Fruit fly (Drosophila melanogaster) whole organism, embryonic: Measurements from ENCODE around the gene CG9270.

ENCODE experiments used
- Abd-B ChIP-seq: fragments of 200-800 bp; sonication (Bioruptor generic); optimal IDR thresholded peaks from 2 replicates; lab custom pipeline; 2018; ENCODE audit warnings: missing biosample characterization, mild to moderate bottlenecking, missing genetic modification characterization, moderate library complexity
- Bteb2 ChIP-seq: fragments of 200-800 bp; sonication (Bioruptor generic); optimal IDR thresholded peaks from 2 replicates; lab custom pipeline; 2016; ENCODE audit warnings: missing biosample characterization, missing genetic modification characterization
- CG12071 ChIP-seq: fragments of 200-800 bp; sonication (Bioruptor generic); optimal IDR thresholded peaks from 3 replicates; lab custom pipeline; 2018; ENCODE audit warnings: missing biosample characterization, mild to moderate bottlenecking, missing genetic modification characterization
- CG13123 ChIP-seq: fragments of 200-800 bp; sonication (Bioruptor generic); optimal IDR thresholded peaks from 2 replicates; lab custom pipeline; 2016; ENCODE audit warnings: missing biosample characterization, missing genetic modification characterization
- CG13424 ChIP-seq: fragments of 200-800 bp; sonication (Bioruptor generic); optimal IDR thresholded peaks from 2 replicates; lab custom pipeline; 2019; ENCODE audit warnings: missing biosample characterization, mild to moderate bottlenecking, missing genetic modification characterization, moderate library complexity
- CG14014 ChIP-seq: fragments of 200-800 bp; sonication (Bioruptor generic); IDR thresholded peaks from 2 replicates; pipeline ENCODE4 v1.3.6; 2022; ENCODE audit warnings: missing biosample characterization, missing genetic modification characterization
- CG15514 ChIP-seq: fragments of 200-800 bp; sonication (Bioruptor generic); optimal IDR thresholded peaks from 3 replicates; lab custom pipeline; 2017; ENCODE audit warnings: missing biosample characterization, missing genetic modification characterization, mild to moderate bottlenecking, moderate library complexity, missing genetic modification reagents
- CG17612 ChIP-seq: fragments of 200-800 bp; sonication (Bioruptor generic); IDR thresholded peaks from 2 replicates; pipeline ENCODE4 v1.3.6; 2022; ENCODE audit warnings: missing biosample characterization, missing genetic modification characterization
- CG18599 ChIP-seq: fragments of 200-800 bp; sonication (Bioruptor generic); optimal IDR thresholded peaks from 3 replicates; lab custom pipeline; 2017; ENCODE audit warnings: missing biosample characterization, missing genetic modification characterization, mild to moderate bottlenecking, moderate library complexity, missing genetic modification reagents
- CG2120 ChIP-seq: fragments of 200-800 bp; sonication (Bioruptor generic); optimal IDR thresholded peaks from 3 replicates; lab custom pipeline; 2016; ENCODE audit warnings: missing biosample characterization, missing genetic modification characterization
- CG3065 ChIP-seq: fragments of 200-800 bp; sonication (Bioruptor generic); optimal IDR thresholded peaks from 2 replicates; lab custom pipeline; 2016; ENCODE audit warnings: missing biosample characterization, missing genetic modification characterization
- CG33213 ChIP-seq: fragments of 200-800 bp; sonication (Bioruptor generic); optimal IDR thresholded peaks from 3 replicates; lab custom pipeline; 2016; ENCODE audit warnings: missing biosample characterization, missing genetic modification characterization
- CG34224 ChIP-seq: fragments of 200-800 bp; sonication (Bioruptor generic); IDR thresholded peaks from 3 replicates; pipeline ENCODE4 v1.3.6; 2022; ENCODE audit warnings: missing biosample characterization, missing genetic modification characterization; ENCODE audit not compliant: partially characterized antibody
- CG3726 ChIP-seq: fragments of 200-800 bp; sonication (Bioruptor generic); IDR thresholded peaks from 3 replicates; pipeline ENCODE4, ENCODE4 v1.3.6; 2022; ENCODE audit warnings: missing biosample characterization, missing genetic modification characterization
- CG3995 ChIP-seq: fragments of 200-800 bp; sonication (Bioruptor generic); optimal IDR thresholded peaks from 3 replicates; lab custom pipeline; 2016; ENCODE audit warnings: missing biosample characterization, missing genetic modification characterization
- CG4820 ChIP-seq: fragments of 200-800 bp; sonication (Bioruptor generic); optimal IDR thresholded peaks from 3 replicates; lab custom pipeline; 2016; ENCODE audit warnings: missing biosample characterization, missing genetic modification characterization
- CG6272 ChIP-seq: fragments of 200-800 bp; sonication (Bioruptor generic); IDR thresholded peaks from 2 replicates; pipeline ENCODE4 v1.3.6; 2022; ENCODE audit warnings: missing biosample characterization, missing genetic modification characterization
- CG7271 ChIP-seq: fragments of 200-800 bp; sonication (Bioruptor generic); optimal IDR thresholded peaks from 2 replicates; lab custom pipeline; 2018; ENCODE audit warnings: missing biosample characterization, mild to moderate bottlenecking, missing genetic modification characterization, moderate library complexity
- CG7987 ChIP-seq: fragments of 200-800 bp; sonication (Bioruptor generic); optimal IDR thresholded peaks from 2 replicates; lab custom pipeline; 2018; ENCODE audit warnings: missing biosample characterization, mild to moderate bottlenecking, missing genetic modification characterization, moderate library complexity
- Doc3 ChIP-seq: fragments of 200-800 bp; sonication (Bioruptor generic); IDR thresholded peaks from 3 replicates; pipeline ENCODE4 v1.3.6; 2022; ENCODE audit warnings: missing biosample characterization, missing genetic modification characterization; ENCODE audit not compliant: partially characterized antibody
- E2f2 ChIP-seq: fragments of 200-800 bp; sonication (Bioruptor generic); IDR thresholded peaks from 2 replicates; pipeline ENCODE4 v1.3.6; 2022; ENCODE audit warnings: missing biosample characterization, missing genetic modification characterization
- Fer2 ChIP-seq: fragments of 200-800 bp; sonication (Bioruptor generic); optimal IDR thresholded peaks from 2 replicates; lab custom pipeline; 2018; ENCODE audit warnings: missing biosample characterization, mild to moderate bottlenecking, missing genetic modification characterization, moderate library complexity
- Fer3 ChIP-seq: fragments of 200-800 bp; sonication (Bioruptor generic); optimal IDR thresholded peaks from 2 replicates; lab custom pipeline; 2018; ENCODE audit warnings: missing biosample characterization, mild to moderate bottlenecking, missing genetic modification characterization, moderate library complexity
- HLHmδ ChIP-seq: fragments of 200-800 bp; sonication (Bioruptor generic); optimal IDR thresholded peaks from 2 replicates; lab custom pipeline; 2018; ENCODE audit warnings: missing biosample characterization, mild to moderate bottlenecking, missing genetic modification characterization, moderate library complexity
- Hand ChIP-seq: fragments of 200-800 bp; sonication (Bioruptor generic); optimal IDR thresholded peaks from 2 replicates; lab custom pipeline; 2017; ENCODE audit warnings: mild to moderate bottlenecking, missing biosample characterization, missing genetic modification reagents, missing genetic modification characterization
- Max ChIP-seq: fragments of 200-800 bp; sonication (Bioruptor generic); optimal IDR thresholded peaks from 2 replicates; lab custom pipeline; 2016; ENCODE audit warnings: missing biosample characterization, mild to moderate bottlenecking, missing genetic modification characterization
- Sin3A ChIP-seq: fragments of >200 bp; optimal IDR thresholded peaks from 2 replicates; lab custom pipeline; 2018
- Trl ChIP-seq, 3 experiments: fragments of >200 bp in 2 of 3; fragments of 200-800 bp in 1 of 3; sonication (Bioruptor generic) in 1 of 3; optimal IDR thresholded peaks; 2 replicates in 1 of 3; 3 replicates in 2 of 3; lab custom pipeline; 2016 to 2017; ENCODE audit warnings: missing biosample characterization in 1 of 3, missing genetic modification characterization in 1 of 3
- YL-1 ChIP-seq: fragments of 200-800 bp; sonication (Bioruptor generic); optimal IDR thresholded peaks from 3 replicates; lab custom pipeline; 2017; ENCODE audit warnings: missing biosample characterization, mild to moderate bottlenecking, missing genetic modification characterization
- ac ChIP-seq: fragments of 200-800 bp; sonication (Bioruptor generic); optimal IDR thresholded peaks from 3 replicates; lab custom pipeline; 2017; ENCODE audit warnings: missing biosample characterization, mild to moderate bottlenecking, missing genetic modification characterization
- caup ChIP-seq: fragments of 200-800 bp; sonication (Bioruptor generic); optimal IDR thresholded peaks from 3 replicates; lab custom pipeline; 2017; ENCODE audit warnings: missing biosample characterization, mild to moderate bottlenecking, missing genetic modification characterization, moderate library complexity; ENCODE audit not compliant: severe bottlenecking
- danr ChIP-seq: fragments of 200-800 bp; sonication (Bioruptor generic); IDR thresholded peaks from 2 replicates; pipeline ENCODE4 v1.3.6; 2022; ENCODE audit warnings: missing biosample characterization, missing genetic modification characterization
- dmrt99B ChIP-seq: fragments of 200-800 bp; sonication (Bioruptor generic); optimal IDR thresholded peaks from 2 replicates; lab custom pipeline; 2018; ENCODE audit warnings: missing biosample characterization, mild to moderate bottlenecking, missing genetic modification characterization, moderate library complexity
- fd96Cb ChIP-seq: fragments of 200-800 bp; sonication (Bioruptor generic); optimal IDR thresholded peaks from 2 replicates; lab custom pipeline; 2018; ENCODE audit warnings: missing biosample characterization, mild to moderate bottlenecking, missing genetic modification characterization, moderate library complexity
- gcm2 ChIP-seq: fragments of 200-800 bp; sonication (Bioruptor generic); optimal IDR thresholded peaks from 2 replicates; lab custom pipeline; 2016; ENCODE audit warnings: missing biosample characterization, missing genetic modification characterization
- ham ChIP-seq: fragments of 200-800 bp; sonication (Bioruptor generic); IDR thresholded peaks from 2 replicates; pipeline ENCODE4 v1.3.6; 2022; ENCODE audit warnings: missing biosample characterization, missing genetic modification characterization
- jigr1 ChIP-seq: fragments of 200-800 bp; sonication (Bioruptor generic); IDR thresholded peaks from 3 replicates; pipeline ENCODE4 v1.3.6; 2022; ENCODE audit warnings: missing biosample characterization, missing genetic modification characterization
- kah ChIP-seq: fragments of 200-800 bp; sonication (Bioruptor generic); optimal IDR thresholded peaks from 2 replicates; lab custom pipeline; 2018; ENCODE audit warnings: missing biosample characterization, mild to moderate bottlenecking, missing genetic modification characterization
- mld ChIP-seq: fragments of 200-800 bp; sonication (Bioruptor generic); IDR thresholded peaks from 3 replicates; pipeline ENCODE4 v1.3.6; 2022; ENCODE audit warnings: missing biosample characterization, missing genetic modification characterization; ENCODE audit not compliant: partially characterized antibody
- otp ChIP-seq: fragments of 200-800 bp; sonication (Bioruptor generic); IDR thresholded peaks from 3 replicates; pipeline ENCODE4, ENCODE4 v1.3.6; 2022; ENCODE audit warnings: missing biosample characterization, missing genetic modification characterization
- pfk ChIP-seq: fragments of 200-800 bp; sonication (Bioruptor generic); optimal IDR thresholded peaks from 2 replicates; lab custom pipeline; 2018; ENCODE audit warnings: missing biosample characterization, mild to moderate bottlenecking, missing genetic modification characterization, moderate library complexity
- rib ChIP-seq: fragments of 200-800 bp; sonication (Bioruptor generic); IDR thresholded peaks from 2 replicates; pipeline ENCODE4 v1.3.6; 2022; ENCODE audit warnings: missing biosample characterization, missing genetic modification characterization
- schlank ChIP-seq: fragments of 200-800 bp; sonication (Bioruptor generic); optimal IDR thresholded peaks from 2 replicates; lab custom pipeline; 2018; ENCODE audit warnings: missing biosample characterization, mild to moderate bottlenecking, missing genetic modification characterization
- sens ChIP-seq: fragments of 200-800 bp; sonication (Bioruptor generic); peaks from one replicate; lab custom pipeline; 2016; ENCODE audit warnings: missing biosample characterization, missing genetic modification characterization
- sima ChIP-seq: fragments of 200-800 bp; sonication (Bioruptor generic); optimal IDR thresholded peaks from 2 replicates; lab custom pipeline; 2016; ENCODE audit warnings: missing biosample characterization, missing genetic modification characterization
- slbo ChIP-seq: fragments of 200-800 bp; sonication (Bioruptor generic); IDR thresholded peaks from 2 replicates; pipeline ENCODE4 v1.3.6; 2022; ENCODE audit warnings: missing biosample characterization, missing genetic modification characterization
- sr ChIP-seq: fragments of 200-800 bp; sonication (Bioruptor generic); IDR thresholded peaks from 3 replicates; pipeline ENCODE4 v1.3.6; 2022; ENCODE audit warnings: missing biosample characterization, missing genetic modification characterization
- zen ChIP-seq: fragments of 200-800 bp; sonication (Bioruptor generic); optimal IDR thresholded peaks from 3 replicates; lab custom pipeline; 2018; ENCODE audit warnings: missing biosample characterization, mild to moderate bottlenecking, missing genetic modification characterization, moderate library complexity
- zfh1 ChIP-seq: fragments of 200-800 bp; sonication (Bioruptor generic); IDR thresholded peaks from 3 replicates; pipeline ENCODE4 v1.3.6; 2022; ENCODE audit warnings: missing biosample characterization, missing genetic modification characterization

CG9270 gene

dm6 chr2L:20950421-20951108 is 16.7 kb upstream of the CG9270 start (continued):
- TF ChIP-seq schlank (tag; lab: Kevin White, UChicago) (no peak), danr (GFP tag; lab: Robert Waterston, UW) (no peak), sens (peak; percentile 72), Fer3 (tag; lab: Kevin White, UChicago) (peak; percentile 13), Sin3A (lab: Kevin White, UChicago) (no peak), sr (GFP tag; lab: Robert Waterston, UW) (no peak), YL-1 (GFP tag; lab: Kevin White, UChicago) (no peak), mld (GFP tag; lab: Robert Waterston, UW) (no peak), gcm2 (GFP tag; lab: Kevin White, UChicago) (no peak), zen (tag; lab: Kevin White, UChicago) (no peak), Max (no peak), CG12071 (GFP tag; lab: Kevin White, UChicago) (peak; percentile 15), CG17612 (GFP tag; lab: Robert Waterston, UW) (no peak), CG3995 (no peak), Abd-B (GFP tag; lab: Kevin White, UChicago) (peak; percentile 74), CG2120 (GFP tag; lab: Kevin White, UChicago) (peak; percentile 61), CG13123 (GFP tag; lab: Kevin White, UChicago) (no peak), CG33213 (GFP tag; lab: Kevin White, UChicago) (peak; percentile 34), CG4820 (GFP tag; lab: Kevin White, UChicago) (peak; percentile 60), E2f2 (peak; percentile 31; the same call in 1 of the 2 replicates), rib (GFP tag; lab: Robert Waterston, UW) (no peak), dmrt99B (tag; lab: Kevin White, UChicago) (peak; percentile 52), HLHmδ (GFP tag; lab: Kevin White, UChicago) (no peak), Doc3 (GFP tag; lab: Robert Waterston, UW) (no peak), Fer2 (tag; lab: Kevin White, UChicago) (no peak), Bteb2 (GFP tag; lab: Kevin White, UChicago) (peak; percentile 8), kah (GFP tag; lab: Kevin White, UChicago) (no peak), CG14014 (GFP tag; lab: Robert Waterston, UW) (peak; percentile 65), zfh1 (GFP tag; lab: Robert Waterston, UW) (peak; percentile 73), CG34224 (no peak), CG13424 (peak; percentile 48), CG6272 (GFP tag; lab: Robert Waterston, UW) (no peak; the same call in 1 of the 2 replicates), CG15514 (GFP tag; lab: Kevin White, UChicago) (no peak), pfk (GFP tag; lab: Kevin White, UChicago) (no peak), CG7271 (no peak), Hand (GFP tag; lab: Kevin White, UChicago) (no peak), ham (GFP tag; lab: Robert Waterston, UW) (no peak), CG18599 (GFP tag; lab: Kevin White, UChicago) (peak; percentile 19), slbo (GFP tag; lab: Robert Waterston, UW) (peak; percentile 73), Trl (optimal IDR thresholded peaks at IDR 0.05; lab: Kevin White, UChicago) (no peak), Trl (GFP tag; optimal IDR thresholded peaks at IDR 0.05; lab: Kevin White, UChicago) (peak; percentile 28), CG3726 (no peak), jigr1 (peak; percentile 31; the same call in 1 of the 3 replicates), caup (peak; percentile 27), sima (GFP tag; lab: Kevin White, UChicago) (no peak), CG7987 (GFP tag; lab: Kevin White, UChicago) (no peak), otp (GFP tag; lab: Robert Waterston, UW) (peak; percentile 71; the same call in 2 of the 3 replicates), fd96Cb (tag; lab: Kevin White, UChicago) (peak; percentile 51), ac (GFP tag; lab: Kevin White, UChicago) (no peak), CG3065 (GFP tag; lab: Kevin White, UChicago) (no peak)
